Fruit fly (Drosophila melanogaster) whole organism, prepupa: ENCODE measurements around the gene htt.

Experiments
- CG10631 ChIP-seq: fragments of 200-800 bp; sonication (Bioruptor generic); optimal IDR thresholded peaks from 2 replicates; lab custom pipeline; 2016; ENCODE audit warnings: missing biosample characterization, missing genetic modification characterization
- CG11294 ChIP-seq: fragments of 200-800 bp; sonication (Bioruptor generic); IDR thresholded peaks from 2 replicates; pipeline ENCODE4 v1.3.6; 2022; ENCODE audit warnings: missing biosample characterization, missing genetic modification characterization
- CG11902 ChIP-seq: fragments of 200-800 bp; sonication (Bioruptor generic); optimal IDR thresholded peaks from 3 replicates; lab custom pipeline; 2016; ENCODE audit warnings: missing biosample characterization, missing genetic modification characterization
- CG3919 ChIP-seq: fragments of 200-800 bp; sonication (Bioruptor generic); optimal IDR thresholded peaks from 3 replicates; lab custom pipeline; 2016; ENCODE audit warnings: missing biosample characterization, missing genetic modification characterization
- CG9139 ChIP-seq: fragments of 200-800 bp; sonication (Bioruptor generic); optimal IDR thresholded peaks from 3 replicates; lab custom pipeline; 2017; ENCODE audit warnings: missing biosample characterization, mild to moderate bottlenecking, missing genetic modification characterization
- Eip93F ChIP-seq: fragments of 200-800 bp; sonication (Bioruptor generic); optimal IDR thresholded peaks from 2 replicates; lab custom pipeline; 2016; ENCODE audit warnings: missing biosample characterization, mild to moderate bottlenecking, missing genetic modification characterization
- Ets96B ChIP-seq: fragments of 200-800 bp; optimal IDR thresholded peaks from 2 replicates; lab custom pipeline; 2019; ENCODE audit warnings: missing biosample characterization, mild to moderate bottlenecking, missing genetic modification characterization, moderate library complexity
- Gug ChIP-seq: fragments of 200-800 bp; sonication (Bioruptor generic); IDR thresholded peaks from 2 replicates; pipeline ENCODE4 v1.3.6; 2022; ENCODE audit warnings: missing biosample characterization, missing genetic modification characterization
- Hr4 ChIP-seq: fragments of 200-800 bp; sonication (Bioruptor generic); optimal IDR thresholded peaks from 3 replicates; lab custom pipeline; 2016; ENCODE audit warnings: missing biosample characterization, missing genetic modification characterization
- Sox14 ChIP-seq: fragments of 200-800 bp; sonication (Bioruptor generic); optimal IDR thresholded peaks from 3 replicates; lab custom pipeline; 2016; ENCODE audit warnings: missing biosample characterization, missing genetic modification characterization
- achi ChIP-seq: fragments of 200-800 bp; sonication (Bioruptor generic); optimal IDR thresholded peaks from 3 replicates; lab custom pipeline; 2016; ENCODE audit warnings: missing biosample characterization, missing genetic modification characterization
- acj6 ChIP-seq: fragments of 200-800 bp; sonication (Bioruptor generic); optimal IDR thresholded peaks from 3 replicates; lab custom pipeline; 2016; ENCODE audit warnings: missing biosample characterization, missing genetic modification characterization
- lz ChIP-seq: fragments of 200-800 bp; sonication (Bioruptor generic); optimal IDR thresholded peaks from 3 replicates; lab custom pipeline; 2016; ENCODE audit warnings: missing biosample characterization, missing genetic modification characterization

DNA sequence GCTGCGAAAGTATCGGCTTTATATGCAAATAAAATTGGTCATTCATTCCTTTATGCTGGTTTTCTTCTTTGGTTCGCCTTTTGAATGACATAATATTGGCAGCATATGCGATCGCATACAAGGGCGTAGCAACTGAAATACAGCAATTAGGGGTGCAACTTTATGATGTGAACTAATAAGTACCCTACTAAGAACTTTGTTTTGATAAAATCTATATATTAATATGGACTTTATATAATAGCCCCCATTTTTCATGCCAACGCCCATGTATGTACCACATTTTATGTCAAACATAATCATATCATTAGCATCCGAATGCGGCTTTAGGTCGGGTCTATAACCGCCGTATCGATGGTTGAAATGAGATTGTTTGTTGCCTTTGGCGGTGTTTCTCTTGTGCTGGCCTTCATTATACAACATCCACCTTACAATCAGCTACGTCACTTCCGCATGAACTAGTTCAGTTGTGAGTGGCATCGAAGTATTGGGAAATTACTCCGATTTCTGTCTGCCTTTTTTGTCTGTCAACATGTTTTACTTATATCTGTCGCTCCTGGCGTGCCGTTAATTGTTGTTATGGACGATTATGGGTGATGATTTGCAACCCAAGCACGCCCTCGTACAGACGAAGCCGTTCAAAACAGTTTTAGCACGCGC is 19.0 kb upstream of the htt start:
- TF ChIP-seq CG10631 (GFP tag; lab: Kevin White, UChicago) = no peak
- no peak for TF ChIP-seq CG11294 (GFP tag; lab: Robert Waterston, UW)
- TF ChIP-seq CG9139 = no peak
- TF ChIP-seq Ets96B = no peak
- no peak for TF ChIP-seq lz (GFP tag; lab: Kevin White, UChicago)
- no peak for TF ChIP-seq Sox14 (GFP tag; lab: Kevin White, UChicago)
- no peak for TF ChIP-seq CG3919 (GFP tag; lab: Kevin White, UChicago)
- no peak for TF ChIP-seq CG11902
- TF ChIP-seq Eip93F (GFP tag; lab: Kevin White, UChicago) = no peak
- no peak for TF ChIP-seq Hr4 (GFP tag; lab: Kevin White, UChicago)
- TF ChIP-seq achi (GFP tag; lab: Kevin White, UChicago) = no peak
- TF ChIP-seq acj6 = no peak
- TF ChIP-seq Gug (GFP tag; lab: Robert Waterston, UW) = no peak
